Worm (Caenorhabditis elegans) whole organism, L3 larva: ENCODE data around the gene ccdc-47.

ENCODE experiments used
- R02D3.7 ChIP-seq: fragments of 150-350 bp; optimal IDR thresholded peaks from 2 replicates; lab custom pipeline; 2014; ENCODE audit warnings: missing biosample characterization, missing genetic modification characterization
- aly-2 ChIP-seq: fragments of 150-350 bp; optimal IDR thresholded peaks from 2 replicates; lab custom pipeline; 2014; ENCODE audit warnings: missing biosample characterization, missing genetic modification characterization
- ama-1 ChIP-seq: fragments of 150-350 bp; optimal IDR thresholded peaks from 2 replicates; lab custom pipeline; 2018
- ceh-16 ChIP-seq: sonication (generic microtip); optimal IDR thresholded peaks from 2 replicates; lab custom pipeline; 2017; ENCODE audit warnings: missing biosample characterization, missing genetic modification characterization
- ceh-28 ChIP-seq: fragments of 150-350 bp; optimal IDR thresholded peaks from 2 replicates; lab custom pipeline; 2014; ENCODE audit warnings: missing biosample characterization, missing genetic modification reagents, missing genetic modification characterization
- ceh-82 ChIP-seq: fragments of 150-350 bp; optimal IDR thresholded peaks from 2 replicates; lab custom pipeline; 2014; ENCODE audit warnings: missing biosample characterization, missing genetic modification characterization
- ceh-9 ChIP-seq: sonication (generic microtip); optimal IDR thresholded peaks from 2 replicates; lab custom pipeline; 2018; ENCODE audit warnings: missing biosample characterization, missing genetic modification characterization
- daf-12 ChIP-seq: fragments of 150-350 bp; optimal IDR thresholded peaks from 2 replicates; lab custom pipeline; 2014; ENCODE audit warnings: missing biosample characterization, missing genetic modification reagents, missing genetic modification characterization
- egl-27 ChIP-seq: sonication (generic microtip); optimal IDR thresholded peaks from 4 replicates; lab custom pipeline; 2017; ENCODE audit warnings: missing biosample characterization, missing genetic modification reagents, missing genetic modification characterization
- egl-5 ChIP-seq: fragments of 150-350 bp; optimal IDR thresholded peaks from 2 replicates; lab custom pipeline; 2017; ENCODE audit warnings: missing biosample characterization, missing genetic modification reagents, missing genetic modification characterization, inconsistent platforms
- elt-1 ChIP-seq: fragments of 150-350 bp; optimal IDR thresholded peaks from 2 replicates; lab custom pipeline; 2014; ENCODE audit warnings: missing biosample characterization, missing genetic modification characterization
- elt-2 ChIP-seq: sonication (generic microtip); optimal IDR thresholded peaks from 2 replicates; lab custom pipeline; 2016; ENCODE audit warnings: missing genetic modification reagents, mild to moderate bottlenecking, missing genetic modification characterization, missing compliant biosample characterization
- elt-3 ChIP-seq, 3 experiments: fragments of 150-350 bp in 1 of 3; sonication (generic microtip) in 2 of 3; optimal IDR thresholded peaks; 2 replicates in 2 of 3; 4 replicates in 1 of 3; lab custom pipeline; 2014 to 2017; ENCODE audit warnings: missing biosample characterization in 3 of 3, missing genetic modification characterization in 3 of 3
- eor-1 ChIP-seq, 2 experiments: fragments of 150-350 bp; optimal IDR thresholded peaks; 2 replicates each; lab custom pipeline; 2014 to 2018; ENCODE audit warnings: missing biosample characterization in 2 of 2, missing genetic modification characterization in 2 of 2
- fkh-10 ChIP-seq: sonication (generic microtip); optimal IDR thresholded peaks from 2 replicates; lab custom pipeline; 2017; ENCODE audit warnings: missing biosample characterization, missing genetic modification reagents, missing genetic modification characterization
- fkh-2 ChIP-seq: fragments of 150-350 bp; optimal IDR thresholded peaks from 2 replicates; lab custom pipeline; 2014; ENCODE audit warnings: missing biosample characterization, missing genetic modification reagents, missing genetic modification characterization
- fos-1 ChIP-seq: fragments of 150-350 bp; optimal IDR thresholded peaks from 2 replicates; lab custom pipeline; 2014; ENCODE audit warnings: missing biosample characterization, missing genetic modification characterization
- hmg-11 ChIP-seq: sonication (generic microtip); optimal IDR thresholded peaks from 2 replicates; lab custom pipeline; 2016; ENCODE audit warnings: missing genetic modification characterization, missing compliant biosample characterization
- jun-1 ChIP-seq: fragments of 150-350 bp; optimal IDR thresholded peaks from 2 replicates; lab custom pipeline; 2014; ENCODE audit warnings: missing biosample characterization, missing genetic modification reagents, missing genetic modification characterization
- lin-15B ChIP-seq: fragments of 150-350 bp; optimal IDR thresholded peaks from 2 replicates; lab custom pipeline; 2014; ENCODE audit warnings: missing biosample characterization, missing genetic modification characterization
- lin-39 ChIP-seq: fragments of 150-350 bp; optimal IDR thresholded peaks from 2 replicates; lab custom pipeline; 2018; ENCODE audit warnings: missing biosample characterization, missing genetic modification reagents, missing genetic modification characterization
- lsy-12 ChIP-seq: sonication (generic microtip); optimal IDR thresholded peaks from 2 replicates; lab custom pipeline; 2016; ENCODE audit warnings: mild to moderate bottlenecking, missing genetic modification characterization, missing compliant biosample characterization
- mdl-1 ChIP-seq: fragments of 150-350 bp; optimal IDR thresholded peaks from 2 replicates; lab custom pipeline; 2014; ENCODE audit warnings: missing biosample characterization, missing genetic modification characterization
- mml-1 ChIP-seq: fragments of 150-350 bp; sonication (generic microtip); optimal IDR thresholded peaks from 3 replicates; lab custom pipeline; 2014; ENCODE audit warnings: missing biosample characterization, missing genetic modification characterization
- nfya-1 ChIP-seq: sonication (generic microtip); optimal IDR thresholded peaks from 2 replicates; lab custom pipeline; 2017; ENCODE audit warnings: missing genetic modification characterization, mild to moderate bottlenecking, missing compliant biosample characterization, antibody characterized with exemption, moderate library complexity; ENCODE audit not compliant: insufficient read depth
- nhr-11 ChIP-seq: fragments of 150-350 bp; optimal IDR thresholded peaks from 2 replicates; lab custom pipeline; 2014; ENCODE audit warnings: missing biosample characterization, missing genetic modification characterization
- nhr-12 ChIP-seq: fragments of 150-350 bp; optimal IDR thresholded peaks from 2 replicates; lab custom pipeline; 2014; ENCODE audit warnings: missing biosample characterization, missing genetic modification characterization
- nhr-23 ChIP-seq: fragments of 150-350 bp; optimal IDR thresholded peaks from 2 replicates; lab custom pipeline; 2014; ENCODE audit warnings: missing biosample characterization, missing genetic modification reagents, missing genetic modification characterization
- nhr-237 ChIP-seq: fragments of 150-350 bp; optimal IDR thresholded peaks from 2 replicates; lab custom pipeline; 2014; ENCODE audit warnings: missing biosample characterization, missing genetic modification characterization
- nhr-25 ChIP-seq: sonication (generic microtip); optimal IDR thresholded peaks from 2 replicates; lab custom pipeline; 2017; ENCODE audit warnings: missing biosample characterization, missing genetic modification characterization
- nhr-28 ChIP-seq: fragments of 150-350 bp; optimal IDR thresholded peaks from 2 replicates; lab custom pipeline; 2014; ENCODE audit warnings: missing biosample characterization, missing genetic modification characterization
- nhr-43 ChIP-seq: sonication (generic microtip); optimal IDR thresholded peaks from 2 replicates; lab custom pipeline; 2016; ENCODE audit warnings: mild to moderate bottlenecking, missing genetic modification characterization, missing compliant biosample characterization; ENCODE audit not compliant: poor library complexity, severe bottlenecking
- nhr-67 ChIP-seq: fragments of 150-350 bp; optimal IDR thresholded peaks from 2 replicates; lab custom pipeline; 2014; ENCODE audit warnings: missing biosample characterization, missing genetic modification characterization
- nhr-76 ChIP-seq: fragments of 150-350 bp; sonication (generic microtip); optimal IDR thresholded peaks from 5 replicates; lab custom pipeline; 2014; ENCODE audit warnings: missing biosample characterization, missing genetic modification characterization
- nhr-77 ChIP-seq: fragments of 150-350 bp; optimal IDR thresholded peaks from 2 replicates; lab custom pipeline; 2014; ENCODE audit warnings: missing biosample characterization, missing genetic modification characterization
- pha-4 ChIP-seq: fragments of 150-350 bp; optimal IDR thresholded peaks from 2 replicates; lab custom pipeline; 2014; ENCODE audit warnings: missing biosample characterization, missing genetic modification reagents, missing genetic modification characterization
- pqm-1 ChIP-seq: fragments of 150-350 bp; optimal IDR thresholded peaks from 2 replicates; lab custom pipeline; 2017; ENCODE audit warnings: missing biosample characterization, missing genetic modification characterization, inconsistent platforms
- skn-1 ChIP-seq: fragments of 150-350 bp; optimal IDR thresholded peaks from 2 replicates; lab custom pipeline; 2014; ENCODE audit warnings: missing biosample characterization, missing genetic modification characterization
- snpc-4 ChIP-seq: fragments of 150-350 bp; optimal IDR thresholded peaks from 2 replicates; lab custom pipeline; 2014; ENCODE audit warnings: missing biosample characterization, missing genetic modification characterization
- unc-62 ChIP-seq: fragments of 150-350 bp; sonication (generic microtip); optimal IDR thresholded peaks from 4 replicates; lab custom pipeline; 2014; ENCODE audit warnings: missing biosample characterization, missing genetic modification reagents, missing genetic modification characterization
- ztf-11 ChIP-seq: fragments of 150-350 bp; optimal IDR thresholded peaks from 2 replicates; lab custom pipeline; 2014; ENCODE audit warnings: missing biosample characterization, missing genetic modification characterization
- ztf-4 ChIP-seq: fragments of 150-350 bp; optimal IDR thresholded peaks from 2 replicates; lab custom pipeline; 2014; ENCODE audit warnings: missing biosample characterization, missing genetic modification characterization

ccdc-47 gene

ce11 chrIII:3928136-3928535 is 11.4 kb downstream of the ccdc-47 start, which contains the start of gene F37A8.1:
TSS of gene F37A8.1 (plus strand) at chrIII:3928436.
- TF ChIP-seq hmg-11 (tag; lab: Kevin White, UChicago) (no peak), nfya-1 (tag; lab: Kevin White, UChicago) (no peak), elt-2 (tag; lab: Kevin White, UChicago) (no peak), nhr-43 (tag; lab: Kevin White, UChicago) (no peak), aly-2 (no peak), nhr-77 (tag; lab: Kevin White, UChicago) (no peak), nhr-23 (tag; lab: Kevin White, UChicago) (no peak), nhr-28 (tag; lab: Kevin White, UChicago) (no peak), daf-12 (no peak), ama-1 (lab: Kevin White, UChicago) (no peak), lsy-12 (tag; lab: Kevin White, UChicago) (no peak), jun-1 (no peak), fkh-10 (GFP tag; lab: Kevin White, UChicago) (no peak), mdl-1 (tag; lab: Kevin White, UChicago) (no peak), elt-1 (tag; lab: Kevin White, UChicago) (no peak)
- TF ChIP-seq, all 47 proteins: peak for 0

ce11 chrIII:3931423-3931822 is 14.7 kb downstream of the ccdc-47 start, which contains the start of gene F37A8.2:
TSS of gene F37A8.2 (minus strand) at chrIII:3931523.
- TF ChIP-seq R02D3.7 (no peak), elt-1 (tag; lab: Kevin White, UChicago) (no peak), nhr-11 (tag; lab: Kevin White, UChicago) (no peak), nhr-43 (tag; lab: Kevin White, UChicago) (no peak), daf-12 (no peak), nhr-76 (tag; lab: Kevin White, UChicago) (no peak), ceh-82 (no peak), ztf-11 (tag; lab: Kevin White, UChicago) (no peak), pha-4 (no peak), lin-15B (tag; lab: Kevin White, UChicago) (no peak), elt-3 (tag; optimal IDR thresholded peaks at IDR 0.05; lab: Kevin White, UChicago) (no peak), unc-62 (no peak), lin-39 (tag; lab: Kevin White, UChicago) (no peak), skn-1 (no peak), nhr-237 (tag; lab: Kevin White, UChicago) (no peak)

ce11 chrIII:3935808-3936207 is 19.0 kb downstream of the ccdc-47 start, which contains the start of gene npl-10:
TSS of gene npl-10 (minus strand) at chrIII:3935908.
- no peak for TF ChIP-seq daf-12
- no peak for TF ChIP-seq egl-5 (tag; lab: Kevin White, UChicago)
- no peak for TF ChIP-seq ama-1 (lab: Kevin White, UChicago)
- TF ChIP-seq egl-27 (tag; lab: Kevin White, UChicago), result no peak
- TF ChIP-seq ceh-16 (tag; lab: Kevin White, UChicago), result no peak
- no peak for TF ChIP-seq elt-1 (tag; lab: Kevin White, UChicago)
- TF ChIP-seq nhr-67, result no peak
- TF ChIP-seq nfya-1 (tag; lab: Kevin White, UChicago), result no peak
- no peak for TF ChIP-seq lin-15B (tag; lab: Kevin White, UChicago)
- TF ChIP-seq ztf-11 (tag; lab: Kevin White, UChicago), result no peak
- TF ChIP-seq pha-4, result no peak
- no peak for TF ChIP-seq eor-1 (tag; optimal IDR thresholded peaks at IDR 0.05; lab: Kevin White, UChicago)
- TF ChIP-seq nhr-25, result no peak
- no peak for TF ChIP-seq aly-2

ce11 chrIII:3952058-3952457 is 35.3 kb downstream of the ccdc-47 start:
- no peak for TF ChIP-seq lsy-12 (tag; lab: Kevin White, UChicago)
- TF ChIP-seq fos-1 (tag; lab: Kevin White, UChicago), result no peak
- TF ChIP-seq nhr-25, result no peak
- peak; percentile 15 for TF ChIP-seq snpc-4 (tag; lab: Kevin White, UChicago)
- no peak for TF ChIP-seq mdl-1 (tag; lab: Kevin White, UChicago)
- peak; percentile 26 for TF ChIP-seq elt-2 (tag; lab: Kevin White, UChicago)
- TF ChIP-seq nhr-28 (tag; lab: Kevin White, UChicago), result no peak
- no peak for TF ChIP-seq fkh-10 (GFP tag; lab: Kevin White, UChicago)
- TF ChIP-seq nhr-23 (tag; lab: Kevin White, UChicago), result peak; percentile 77
- no peak for TF ChIP-seq jun-1
- TF ChIP-seq pha-4, result peak; percentile 80
- TF ChIP-seq nhr-12 (tag; lab: Kevin White, UChicago), result no peak
- TF ChIP-seq ztf-11 (tag; lab: Kevin White, UChicago), result no peak
- peak; percentile 26 for TF ChIP-seq pqm-1 (tag; lab: Kevin White, UChicago)
- no peak for TF ChIP-seq fkh-2 (tag; lab: Kevin White, UChicago)
- TF ChIP-seq nfya-1 (tag; lab: Kevin White, UChicago), result peak; percentile 8
- peak; percentile 46 for TF ChIP-seq nhr-43 (tag; lab: Kevin White, UChicago)
- TF ChIP-seq nhr-67, result no peak
- no peak for TF ChIP-seq ceh-28 (tag; lab: Kevin White, UChicago)
- no peak for TF ChIP-seq nhr-11 (tag; lab: Kevin White, UChicago)
- TF ChIP-seq ceh-16 (tag; lab: Kevin White, UChicago), result no peak
- no peak for TF ChIP-seq ceh-9 (tag; lab: Kevin White, UChicago)
- no peak for TF ChIP-seq eor-1 (tag; optimal IDR thresholded peaks at IDR 0.05; lab: Kevin White, UChicago)
- TF ChIP-seq ztf-4 (tag; lab: Kevin White, UChicago), result no peak
- TF ChIP-seq nhr-77 (tag; lab: Kevin White, UChicago), result no peak
- TF ChIP-seq nhr-237 (tag; lab: Kevin White, UChicago), result no peak
- TF ChIP-seq mml-1 (tag; lab: Kevin White, UChicago), result no peak
